Worm (Caenorhabditis elegans): ENCODE measurements around the gene cyp-34A9.

The cyp-34A9 gene

DNA sequence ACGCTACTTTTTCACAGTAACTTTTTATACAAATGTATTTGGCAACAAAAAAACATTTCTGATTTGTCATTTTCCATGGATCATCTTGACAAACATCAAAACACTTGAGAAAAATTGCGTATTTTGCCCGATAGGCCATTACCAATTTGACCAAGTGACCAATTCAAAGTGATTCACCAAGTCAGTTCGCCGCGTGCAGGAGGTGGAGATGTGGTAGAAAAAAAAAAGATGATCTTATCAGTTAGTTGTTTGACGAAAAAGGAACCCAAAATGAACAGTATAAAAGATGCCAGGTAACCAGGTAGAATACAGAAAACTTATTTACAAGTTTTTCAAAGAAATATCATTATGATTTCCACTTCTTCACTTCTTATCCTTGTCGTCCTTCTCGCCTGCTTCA, 18.7 kb upstream of the cyp-34A9 start, which contains the start of gene nlp-27:
nlp-27 (plus strand) TSS at position 309 of the 400 bp plus-strand sequence.
- TF ChIP-seq F13H6.1 (tag; optimal IDR thresholded peaks at IDR 0.05) (no peak), sox-4 (tag; optimal IDR thresholded peaks at IDR 0.05) (no peak), nfya-1 (tag; optimal IDR thresholded peaks at IDR 0.05) (no peak), hlh-6 (tag; optimal IDR thresholded peaks at IDR 0.05) (no peak), pag-3 (tag; optimal IDR thresholded peaks at IDR 0.05; ENCODE audit: borderline replicate concordance) (no peak), pha-4 (tag; optimal IDR thresholded peaks at IDR 0.05) (no peak), hlh-15 (tag; optimal IDR thresholded peaks at IDR 0.05) (no peak), pros-1 (tag; optimal IDR thresholded peaks at IDR 0.05) (no peak), che-1 (tag; optimal IDR thresholded peaks at IDR 0.05) (no peak), lim-6 (tag; optimal IDR thresholded peaks at IDR 0.05) (no peak), eyg-1 (tag; optimal IDR thresholded peaks at IDR 0.05) (no peak), ttx-3 (tag; optimal IDR thresholded peaks at IDR 0.05) (no peak), K09A11.1 (tag; optimal IDR thresholded peaks at IDR 0.05; ENCODE audit: insufficient read depth) (no peak), ceh-31 (tag; optimal IDR thresholded peaks at IDR 0.05) (no peak), elt-2 (tag; optimal IDR thresholded peaks at IDR 0.05) (no peak), zip-5 (tag; optimal IDR thresholded peaks at IDR 0.05) (no peak), sox-2 (GFP tag; IDR thresholded peaks at IDR 0.05) (no peak), pha-2 (tag; optimal IDR thresholded peaks at IDR 0.05) (no peak)

DNA sequence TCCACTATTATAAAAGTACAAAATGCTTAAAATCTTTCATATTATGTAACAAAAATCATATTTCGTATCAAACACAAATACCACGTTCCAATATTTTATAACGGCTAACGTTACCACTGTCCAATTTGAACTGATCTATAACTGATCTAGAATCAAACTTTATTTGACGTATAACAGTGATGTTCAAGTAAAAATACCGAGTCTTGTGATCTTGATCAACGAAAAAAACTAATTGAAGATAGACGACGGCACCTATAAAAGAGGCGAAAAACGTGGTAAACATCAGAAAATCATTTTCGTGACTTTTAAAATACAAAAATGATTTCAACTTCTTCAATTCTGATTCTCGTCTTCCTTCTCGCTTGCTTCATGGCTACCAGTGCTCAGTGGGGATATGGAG, 17.3 kb upstream of the cyp-34A9 start, which contains the start of gene nlp-28:
nlp-28 (plus strand) TSS at position 285 of the 400 bp plus-strand sequence.
- TF ChIP-seq eyg-1 (tag; optimal IDR thresholded peaks at IDR 0.05) (no peak), ceh-18 (tag; optimal IDR thresholded peaks at IDR 0.05) (no peak), F13H6.1 (tag; optimal IDR thresholded peaks at IDR 0.05) (no peak), ceh-22 (tag; optimal IDR thresholded peaks at IDR 0.05) (no peak), pat-9 (tag; optimal IDR thresholded peaks at IDR 0.05) (no peak), pax-1 (tag; optimal IDR thresholded peaks at IDR 0.05) (no peak), fkh-10 (GFP tag; optimal IDR thresholded peaks at IDR 0.05) (no peak), pag-3 (tag; optimal IDR thresholded peaks at IDR 0.05; ENCODE audit: borderline replicate concordance) (no peak), pha-2 (tag; optimal IDR thresholded peaks at IDR 0.05) (no peak), Y22D7AL.16 (tag; optimal IDR thresholded peaks at IDR 0.05) (no peak), ceh-2 (tag; optimal IDR thresholded peaks at IDR 0.05) (no peak), ztf-16 (tag; optimal IDR thresholded peaks at IDR 0.05) (no peak), K02D7.2 (tag; optimal IDR thresholded peaks at IDR 0.05) (no peak), tbx-2 (tag; optimal IDR thresholded peaks at IDR 0.05) (no peak), ceh-31 (tag; optimal IDR thresholded peaks at IDR 0.05) (no peak), elt-4 (tag; optimal IDR thresholded peaks at IDR 0.05) (no peak), gmeb-2 (tag; optimal IDR thresholded peaks at IDR 0.05) (no peak), che-1 (tag; optimal IDR thresholded peaks at IDR 0.05) (no peak), C38D4.7 (GFP tag; optimal IDR thresholded peaks at IDR 0.05) (no peak), hlh-8 (tag; optimal IDR thresholded peaks at IDR 0.05) (no peak)

DNA sequence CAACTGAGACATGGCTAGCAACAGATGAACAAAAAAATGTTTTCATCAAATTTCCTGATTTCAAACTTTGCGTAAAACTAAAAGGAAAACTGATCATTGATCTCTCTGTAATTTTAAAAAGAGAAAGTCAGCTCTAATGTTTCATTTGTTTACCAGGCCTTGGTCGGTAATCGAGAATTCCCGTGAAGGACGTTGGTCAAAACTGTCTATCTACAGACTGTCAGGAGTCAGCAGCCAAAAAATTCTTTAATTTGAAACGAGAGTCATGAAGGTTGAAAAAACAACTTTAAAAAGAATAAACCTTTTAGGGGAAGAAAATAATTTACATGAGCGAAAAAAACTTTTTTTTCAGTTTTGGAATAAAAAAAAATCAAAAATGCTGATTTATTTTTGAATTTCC, 14.8 kb upstream of the cyp-34A9 start:
- TF ChIP-seq ama-1 (optimal IDR thresholded peaks at IDR 0.05) (no peak), dmd-4 (tag; optimal IDR thresholded peaks at IDR 0.05; ENCODE audit: borderline replicate concordance) (no peak), odd-2 (tag; optimal IDR thresholded peaks at IDR 0.05) (no peak), ceh-48 (tag; optimal IDR thresholded peaks at IDR 0.05) (no peak), pros-1 (tag; optimal IDR thresholded peaks at IDR 0.05) (no peak), ceh-6 (GFP tag; optimal IDR thresholded peaks at IDR 0.05) (no peak), ceh-2 (tag; optimal IDR thresholded peaks at IDR 0.05) (no peak), pha-2 (tag; optimal IDR thresholded peaks at IDR 0.05) (no peak), ceh-19 (GFP tag; optimal IDR thresholded peaks at IDR 0.05) (no peak), nhr-11 (tag; optimal IDR thresholded peaks at IDR 0.05) (no peak), ceh-45 (GFP tag; IDR thresholded peaks at IDR 0.05) (no peak), pax-1 (tag; optimal IDR thresholded peaks at IDR 0.05) (no peak), tbx-7 (tag; optimal IDR thresholded peaks at IDR 0.05) (no peak), unc-55 (GFP tag; optimal IDR thresholded peaks at IDR 0.05) (no peak), mec-3 (tag; optimal IDR thresholded peaks at IDR 0.05; ENCODE audit: borderline replicate concordance) (no peak), pqm-1 (tag; optimal IDR thresholded peaks at IDR 0.05) (no peak), ceh-31 (tag; optimal IDR thresholded peaks at IDR 0.05) (no peak)
